ENCODE assay signal across 4 fruit fly cellular contexts in the genomic region with DNA sequence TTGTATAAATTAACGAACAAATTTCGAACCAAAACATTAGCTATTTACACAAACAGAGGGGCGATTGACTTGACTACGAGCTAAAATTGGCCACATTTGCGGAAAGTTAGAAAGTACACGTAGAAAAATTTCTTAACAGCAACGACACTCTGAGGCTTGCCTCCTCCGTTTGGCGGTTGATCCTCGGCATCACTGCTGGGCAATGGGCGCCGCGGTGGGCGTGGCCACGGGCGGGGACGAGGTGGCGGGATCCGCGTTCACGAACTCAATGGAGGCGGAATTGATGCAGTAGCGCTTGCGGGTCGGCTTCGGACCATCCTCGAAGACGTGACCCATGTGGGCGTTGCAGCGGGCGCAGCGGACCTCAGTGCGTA.
TF ChIP-seq lines count a peak whose summit lies in the region.

No protein-coding gene starts in this region.

- TF ChIP-seq CTCF in whole organism, embryonic (GFP tag; optimal IDR thresholded peaks at IDR 0.05; lab: Kevin White, UChicago): no peak

TF ChIP-seq in whole organism, adult, 20 proteins besides CTCF, POLR2A, EP300 and RAD21:
- peak; percentile 10 for TF ChIP-seq CG1620 (GFP tag; optimal IDR thresholded peaks at IDR 0.05; lab: Kevin White, UChicago)
- peak; percentile 6 for TF ChIP-seq CG33017 (tag; optimal IDR thresholded peaks at IDR 0.05; lab: Kevin White, UChicago)
- TF ChIP-seq Crg-1 (GFP tag; optimal IDR thresholded peaks at IDR 0.05; lab: Kevin White, UChicago): no peak

TF ChIP-seq in whole organism, embryonic, 481 proteins besides CTCF, POLR2A, EP300 and RAD21 (continues in another document):
- TF ChIP-seq CG6813 (GFP tag; optimal IDR thresholded peaks at IDR 0.05; lab: Kevin White, UChicago): no peak
- peak; percentile 37 for TF ChIP-seq Neu2 (GFP tag; optimal IDR thresholded peaks at IDR 0.05; lab: Kevin White, UChicago; ENCODE audit: borderline replicate concordance)
- TF ChIP-seq ftz-f1 (GFP tag; optimal IDR thresholded peaks at IDR 0.05; lab: Kevin White, UChicago): no peak
- no peak for TF ChIP-seq CG3838 (GFP tag; optimal IDR thresholded peaks at IDR 0.05; lab: Kevin White, UChicago)
- 0 out of 3 replicates have a peak, but pooled peaks have one; percentile 32 for TF ChIP-seq Optix (GFP tag; IDR thresholded peaks at IDR 0.05; lab: Robert Waterston, UW)
- TF ChIP-seq pfk (GFP tag; optimal IDR thresholded peaks at IDR 0.05; lab: Kevin White, UChicago): no peak
- no peak for TF ChIP-seq ttk (GFP tag; IDR thresholded peaks at IDR 0.05; lab: Robert Waterston, UW)
- no peak for TF ChIP-seq ssp (GFP tag; IDR thresholded peaks at IDR 0.05; lab: Robert Waterston, UW)
- no peak for TF ChIP-seq ase (GFP tag; IDR thresholded peaks at IDR 0.05; lab: Robert Waterston, UW)
- TF ChIP-seq dimm (GFP tag; IDR thresholded peaks at IDR 0.05; lab: Robert Waterston, UW): no peak
- peak; percentile 78 for TF ChIP-seq Med (GFP tag; lab: Kevin White, UChicago)
- TF ChIP-seq Six4 (GFP tag; optimal IDR thresholded peaks at IDR 0.05; lab: Kevin White, UChicago): no peak
- no peak for TF ChIP-seq CG8388 (GFP tag; optimal IDR thresholded peaks at IDR 0.05; lab: Kevin White, UChicago)
- no peak for TF ChIP-seq CG2202 (tag; optimal IDR thresholded peaks at IDR 0.05; lab: Kevin White, UChicago)
- no peak for TF ChIP-seq CG15269 (tag; optimal IDR thresholded peaks at IDR 0.05; lab: Kevin White, UChicago)
- no peak for TF ChIP-seq caup (GFP tag; optimal IDR thresholded peaks at IDR 0.05; lab: Kevin White, UChicago; ENCODE audit: severe bottlenecking)
- no peak for TF ChIP-seq CHES-1-like (GFP tag; optimal IDR thresholded peaks at IDR 0.05; lab: Kevin White, UChicago)
- no peak for TF ChIP-seq Dll (GFP tag; IDR thresholded peaks at IDR 0.05; lab: Robert Waterston, UW; ENCODE audit: partially characterized antibody)
- TF ChIP-seq sug (tag; optimal IDR thresholded peaks at IDR 0.05; lab: Kevin White, UChicago): no peak
- no peak for TF ChIP-seq YL-1 (GFP tag; optimal IDR thresholded peaks at IDR 0.05; lab: Kevin White, UChicago)
- TF ChIP-seq Ets65A (GFP tag; lab: Kevin White, UChicago): peak; percentile 82
- TF ChIP-seq CG3726 (GFP tag; IDR thresholded peaks at IDR 0.05; lab: Robert Waterston, UW): no peak
- TF ChIP-seq HLH4C (GFP tag; IDR thresholded peaks at IDR 0.05; lab: Robert Waterston, UW; ENCODE audit: partially characterized antibody): no peak
- TF ChIP-seq CG18262 (tag; optimal IDR thresholded peaks at IDR 0.05; lab: Kevin White, UChicago): no peak
- TF ChIP-seq bab2 (GFP tag; optimal IDR thresholded peaks at IDR 0.05; lab: Kevin White, UChicago): no peak
- no peak for TF ChIP-seq az2 (GFP tag; optimal IDR thresholded peaks at IDR 0.05; lab: Kevin White, UChicago)
- no peak for TF ChIP-seq CG13296 (GFP tag; optimal IDR thresholded peaks at IDR 0.05; lab: Kevin White, UChicago)
- TF ChIP-seq Aef1 (GFP tag; IDR thresholded peaks at IDR 0.05; lab: Robert Waterston, UW): no peak
- TF ChIP-seq hb (GFP tag; IDR thresholded peaks at IDR 0.05; lab: Robert Waterston, UW; ENCODE audit: partially characterized antibody): no peak

TF ChIP-seq in whole organism, prepupa, 60 proteins besides CTCF, POLR2A, EP300 and RAD21:
- TF ChIP-seq Hr4 (GFP tag; optimal IDR thresholded peaks at IDR 0.05; lab: Kevin White, UChicago): peak; percentile 27
- TF ChIP-seq Eip78C (GFP tag; lab: Kevin White, UChicago): peak; percentile 36
- TF ChIP-seq CG32006 (GFP tag; optimal IDR thresholded peaks at IDR 0.05; lab: Kevin White, UChicago): peak; percentile 47
- no peak for TF ChIP-seq Ets21C (GFP tag; optimal IDR thresholded peaks at IDR 0.05; lab: Kevin White, UChicago)
- TF ChIP-seq Hr39 (GFP tag; optimal IDR thresholded peaks at IDR 0.05; lab: Kevin White, UChicago): peak; percentile 11
- no peak for TF ChIP-seq CG6854 (GFP tag; optimal IDR thresholded peaks at IDR 0.05; lab: Kevin White, UChicago)

TF ChIP-seq in whole organism, pupa, 21 proteins besides CTCF, POLR2A, EP300 and RAD21:
- TF ChIP-seq fd96Ca (GFP tag; IDR thresholded peaks at IDR 0.05; lab: Robert Waterston, UW) (0 out of 3 replicates have a peak, but pooled peaks have one; percentile 27), EcR (GFP tag; optimal IDR thresholded peaks at IDR 0.05; lab: Kevin White, UChicago) (no peak), CG13204 (GFP tag; optimal IDR thresholded peaks at IDR 0.05; lab: Kevin White, UChicago) (no peak)
TF ChIP-seq in whole organism, pupa: peak in this region for 1.
